Worm (Caenorhabditis elegans): ENCODE measurements around the gene sft-4.

DNA sequence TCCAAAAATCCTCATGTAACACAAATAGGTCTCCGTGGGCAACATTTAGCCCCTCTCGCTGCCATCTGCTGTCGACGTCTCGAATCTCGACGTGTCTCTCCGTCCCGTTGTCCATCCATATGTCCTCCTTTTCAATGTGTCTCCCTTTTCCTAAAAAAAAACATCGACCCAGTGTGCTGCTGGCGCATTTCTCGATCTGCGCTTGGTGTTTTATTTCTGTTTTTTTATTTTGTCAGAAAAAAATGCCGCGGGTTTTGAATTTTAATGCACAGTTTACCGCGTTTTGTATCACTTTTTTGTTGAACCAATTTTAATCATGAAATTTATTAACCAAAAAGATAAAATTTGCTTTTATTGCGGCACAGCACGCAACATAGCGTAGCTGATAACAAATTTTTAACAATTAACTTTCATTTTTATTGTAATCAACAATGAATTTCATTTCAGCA, 4.7 kb downstream of the sft-4 start:
- TF ChIP-seq cog-1 (tag; optimal IDR thresholded peaks at IDR 0.05) (peak; percentile 35), ref-1 (GFP tag; conservative IDR thresholded peaks at IDR 0.05) (no peak), T22C8.4 (GFP tag; IDR thresholded peaks at IDR 0.05) (no peak), tab-1 (GFP tag; IDR thresholded peaks at IDR 0.05) (peak; percentile 72; the same call in 1 of the 2 replicates)
